Fruit fly (Drosophila melanogaster) whole organism, embryonic: ENCODE data around the gene CG32099.

Source experiments
- CG11560 ChIP-seq: fragments of 200-800 bp; sonication (Bioruptor generic); IDR thresholded peaks from 3 replicates; pipeline ENCODE4 v1.3.6; 2022; ENCODE audit warnings: missing biosample characterization, missing genetic modification characterization
- CG12219 ChIP-seq: fragments of 200-800 bp; sonication (Bioruptor generic); optimal IDR thresholded peaks from 3 replicates; lab custom pipeline; 2018; ENCODE audit warnings: missing biosample characterization, mild to moderate bottlenecking, missing genetic modification characterization
- CG13624 ChIP-seq: fragments of 200-800 bp; sonication (Bioruptor generic); optimal IDR thresholded peaks from 2 replicates; lab custom pipeline; 2016; ENCODE audit warnings: missing biosample characterization, missing genetic modification characterization
- CG14860 ChIP-seq: fragments of 200-800 bp; sonication (Bioruptor generic); IDR thresholded peaks from 3 replicates; pipeline ENCODE4 v1.3.6; 2022; ENCODE audit warnings: missing biosample characterization, missing genetic modification characterization; ENCODE audit not compliant: partially characterized antibody
- CG14965 ChIP-seq: fragments of 200-800 bp; sonication (Bioruptor generic); optimal IDR thresholded peaks from 2 replicates; lab custom pipeline; 2016; ENCODE audit warnings: missing biosample characterization, missing genetic modification characterization, borderline replicate concordance
- CG15601 ChIP-seq: fragments of 200-800 bp; sonication (Bioruptor generic); optimal IDR thresholded peaks from 3 replicates; lab custom pipeline; 2019; ENCODE audit warnings: missing biosample characterization, mild to moderate bottlenecking, missing genetic modification characterization, moderate library complexity
- CG16779 ChIP-seq: fragments of 200-800 bp; sonication (Bioruptor generic); IDR thresholded peaks from 2 replicates; pipeline ENCODE4 v1.3.6; 2022; ENCODE audit warnings: missing biosample characterization, missing genetic modification characterization
- CG16815 ChIP-seq: fragments of 200-800 bp; sonication (Bioruptor generic); optimal IDR thresholded peaks from 3 replicates; lab custom pipeline; 2017; ENCODE audit warnings: missing biosample characterization, mild to moderate bottlenecking, missing genetic modification characterization
- CG18262 ChIP-seq: fragments of 200-800 bp; optimal IDR thresholded peaks from 3 replicates; lab custom pipeline; 2019; ENCODE audit warnings: missing biosample characterization, mild to moderate bottlenecking, missing genetic modification characterization, moderate library complexity
- CG32772 ChIP-seq: fragments of 200-800 bp; sonication (Bioruptor generic); IDR thresholded peaks from 2 replicates; pipeline ENCODE4 v1.3.6; 2022; ENCODE audit warnings: missing biosample characterization, missing genetic modification characterization
- CG3847 ChIP-seq: fragments of 200-800 bp; sonication (Bioruptor generic); IDR thresholded peaks from 2 replicates; pipeline ENCODE4 v1.3.6; 2022; ENCODE audit warnings: missing biosample characterization, missing genetic modification characterization
- CG7271 ChIP-seq: fragments of 200-800 bp; sonication (Bioruptor generic); optimal IDR thresholded peaks from 2 replicates; lab custom pipeline; 2018; ENCODE audit warnings: missing biosample characterization, mild to moderate bottlenecking, missing genetic modification characterization, moderate library complexity
- CG9609 ChIP-seq: fragments of 200-800 bp; sonication (Bioruptor generic); optimal IDR thresholded peaks from 3 replicates; lab custom pipeline; 2016; ENCODE audit warnings: missing biosample characterization, missing genetic modification characterization
- Drgx ChIP-seq: fragments of 200-800 bp; sonication (Bioruptor generic); IDR thresholded peaks from 2 replicates; pipeline ENCODE4 v1.3.6; 2022; ENCODE audit warnings: missing biosample characterization, missing genetic modification characterization
- H15 ChIP-seq: fragments of 200-800 bp; sonication (Bioruptor generic); IDR thresholded peaks from 3 replicates; pipeline ENCODE4 v1.3.6; 2022; ENCODE audit warnings: missing biosample characterization, missing genetic modification characterization
- HmgD ChIP-seq: fragments of 200-800 bp; sonication (Bioruptor generic); optimal IDR thresholded peaks from 3 replicates; lab custom pipeline; 2016; ENCODE audit warnings: missing biosample characterization, missing genetic modification characterization
- Hr51 ChIP-seq, 2 experiments: fragments of 200-800 bp; sonication (Bioruptor generic); optimal IDR thresholded peaks; 2 replicates in 1 of 2; 3 replicates in 1 of 2; lab custom pipeline; 2016 to 2018; ENCODE audit warnings: missing biosample characterization in 2 of 2, missing genetic modification characterization in 2 of 2, mild to moderate bottlenecking in 1 of 2, moderate library complexity in 1 of 2
- Sin3A ChIP-seq: fragments of >200 bp; optimal IDR thresholded peaks from 2 replicates; lab custom pipeline; 2018
- Sox102F ChIP-seq: fragments of 200-800 bp; sonication (Bioruptor generic); optimal IDR thresholded peaks from 2 replicates; lab custom pipeline; 2018; ENCODE audit warnings: missing biosample characterization, mild to moderate bottlenecking, missing genetic modification characterization, moderate library complexity
- Tbp ChIP-seq: fragments of >200 bp; optimal IDR thresholded peaks from 2 replicates; lab custom pipeline; 2018; ENCODE audit warnings: missing biosample characterization, missing genetic modification characterization
- Usf ChIP-seq: fragments of 200-800 bp; sonication (Bioruptor generic); optimal IDR thresholded peaks from 2 replicates; lab custom pipeline; 2017; ENCODE audit warnings: missing genotype, missing biosample characterization, missing genetic modification characterization
- YL-1 ChIP-seq: fragments of 200-800 bp; sonication (Bioruptor generic); optimal IDR thresholded peaks from 3 replicates; lab custom pipeline; 2017; ENCODE audit warnings: missing biosample characterization, mild to moderate bottlenecking, missing genetic modification characterization
- amos ChIP-seq: fragments of 200-800 bp; sonication (Bioruptor generic); IDR thresholded peaks from 2 replicates; pipeline ENCODE4 v1.3.6; 2022; ENCODE audit warnings: missing biosample characterization, missing genetic modification characterization; ENCODE audit not compliant: partially characterized antibody
- bigmax ChIP-seq: fragments of 200-800 bp; sonication (Bioruptor generic); optimal IDR thresholded peaks from 2 replicates; lab custom pipeline; 2018; ENCODE audit warnings: missing biosample characterization, mild to moderate bottlenecking, missing genetic modification characterization
- bsh ChIP-seq, 2 experiments: fragments of 200-800 bp; sonication (Bioruptor generic); optimal IDR thresholded peaks; 2 replicates each; lab custom pipeline; 2017 to 2018; ENCODE audit warnings: mild to moderate bottlenecking in 2 of 2, missing biosample characterization in 2 of 2, missing genetic modification characterization in 2 of 2, moderate library complexity in 1 of 2
- cg ChIP-seq: fragments of 200-800 bp; sonication (Bioruptor generic); optimal IDR thresholded peaks from 3 replicates; lab custom pipeline; 2019; ENCODE audit warnings: missing biosample characterization, mild to moderate bottlenecking, missing genetic modification characterization, moderate library complexity
- chif ChIP-seq, 2 experiments: fragments of 200-800 bp; sonication (Bioruptor generic); optimal IDR thresholded peaks; 3 replicates each; lab custom pipeline; 2016; ENCODE audit warnings: missing biosample characterization in 2 of 2, missing genetic modification characterization in 2 of 2
- chn ChIP-seq: fragments of 200-800 bp; sonication (Bioruptor generic); optimal IDR thresholded peaks from 2 replicates; lab custom pipeline; 2016; ENCODE audit warnings: missing biosample characterization, missing genetic modification characterization
- corto ChIP-seq: fragments of 200-800 bp; sonication (Bioruptor generic); optimal IDR thresholded peaks from 2 replicates; lab custom pipeline; 2016; ENCODE audit warnings: missing biosample characterization, mild to moderate bottlenecking, missing genetic modification characterization, moderate library complexity
- crol ChIP-seq: fragments of 200-800 bp; sonication (Bioruptor generic); IDR thresholded peaks from 2 replicates; pipeline ENCODE4 v1.3.6; 2022; ENCODE audit warnings: missing biosample characterization, missing genetic modification characterization
- dati ChIP-seq: fragments of 200-800 bp; sonication (Bioruptor generic); IDR thresholded peaks from 2 replicates; pipeline ENCODE4 v1.3.6; 2022; ENCODE audit warnings: missing biosample characterization, missing genetic modification characterization
- en ChIP-seq: fragments of 200-800 bp; sonication (Bioruptor generic); optimal IDR thresholded peaks from 2 replicates; lab custom pipeline; 2016; ENCODE audit warnings: missing biosample characterization, missing genetic modification characterization
- fd3F ChIP-seq: fragments of 200-800 bp; sonication (Bioruptor generic); optimal IDR thresholded peaks from 2 replicates; lab custom pipeline; 2018; ENCODE audit warnings: missing biosample characterization, mild to moderate bottlenecking, missing genetic modification characterization, moderate library complexity
- gcm2 ChIP-seq: fragments of 200-800 bp; sonication (Bioruptor generic); optimal IDR thresholded peaks from 2 replicates; lab custom pipeline; 2016; ENCODE audit warnings: missing biosample characterization, missing genetic modification characterization
- grn ChIP-seq: fragments of 200-800 bp; sonication (Bioruptor generic); optimal IDR thresholded peaks from 3 replicates; lab custom pipeline; 2017; ENCODE audit warnings: missing biosample characterization, missing genetic modification characterization
- hb ChIP-seq: fragments of 200-800 bp; sonication (Bioruptor generic); IDR thresholded peaks from 3 replicates; pipeline ENCODE4 v1.3.6; 2022; ENCODE audit warnings: missing biosample characterization, missing genetic modification characterization; ENCODE audit not compliant: partially characterized antibody
- insv ChIP-seq, 2 experiments: fragments of 200-800 bp; sonication (Bioruptor generic); optimal IDR thresholded peaks; 3 replicates each; lab custom pipeline; 2016 to 2018; ENCODE audit warnings: missing biosample characterization in 2 of 2, missing genetic modification characterization in 2 of 2
- lbe ChIP-seq: fragments of 200-800 bp; sonication (Bioruptor generic); optimal IDR thresholded peaks from 2 replicates; lab custom pipeline; 2016; ENCODE audit warnings: missing biosample characterization, mild to moderate bottlenecking, missing genetic modification characterization
- nom ChIP-seq: fragments of 200-800 bp; sonication (Bioruptor generic); optimal IDR thresholded peaks from 2 replicates; lab custom pipeline; 2017; ENCODE audit warnings: missing biosample characterization, missing genetic modification characterization, mild to moderate bottlenecking, moderate library complexity, missing genetic modification reagents
- pan ChIP-seq, 4 experiments: fragments of >200 bp in 3 of 4; fragments of 200-800 bp in 1 of 4; sonication (Bioruptor generic) in 1 of 4; optimal IDR thresholded peaks in 3 of 4; IDR thresholded peaks in 1 of 4; 2 replicates each; pipeline versions ENCODE4 v1.3.6 to Lab custom; 2017 to 2022; ENCODE audit warnings: missing biosample characterization in 2 of 4, missing genetic modification characterization in 2 of 4, mixed read lengths in 1 of 4
- pb ChIP-seq: fragments of 200-800 bp; sonication (Bioruptor generic); optimal IDR thresholded peaks from 3 replicates; lab custom pipeline; 2016; ENCODE audit warnings: missing biosample characterization, missing genetic modification characterization
- pho ChIP-seq: fragments of 200-800 bp; sonication (Bioruptor generic); optimal IDR thresholded peaks from 2 replicates; lab custom pipeline; 2016; ENCODE audit warnings: missing biosample characterization, missing genetic modification characterization
- psq ChIP-seq: fragments of 200-800 bp; sonication (Bioruptor generic); optimal IDR thresholded peaks from 2 replicates; lab custom pipeline; 2017; ENCODE audit warnings: missing biosample characterization, missing genetic modification characterization
- repo ChIP-seq: fragments of 200-800 bp; sonication (Bioruptor generic); optimal IDR thresholded peaks from 2 replicates; lab custom pipeline; 2016; ENCODE audit warnings: missing biosample characterization, missing genetic modification characterization
- scrt ChIP-seq: fragments of 200-800 bp; sonication (Bioruptor generic); optimal IDR thresholded peaks from 2 replicates; lab custom pipeline; 2018; ENCODE audit warnings: missing biosample characterization, mild to moderate bottlenecking, missing genetic modification characterization, moderate library complexity
- sens ChIP-seq: fragments of 200-800 bp; sonication (Bioruptor generic); peaks from one replicate; lab custom pipeline; 2016; ENCODE audit warnings: missing biosample characterization, missing genetic modification characterization
- sim ChIP-seq: fragments of 200-800 bp; sonication (Bioruptor generic); IDR thresholded peaks from 2 replicates; pipeline ENCODE4 v1.3.6; 2022; ENCODE audit warnings: missing biosample characterization, missing genetic modification characterization
- sima ChIP-seq: fragments of 200-800 bp; sonication (Bioruptor generic); optimal IDR thresholded peaks from 2 replicates; lab custom pipeline; 2016; ENCODE audit warnings: missing biosample characterization, missing genetic modification characterization
- sqz ChIP-seq: fragments of 200-800 bp; sonication (Bioruptor generic); optimal IDR thresholded peaks from 3 replicates; lab custom pipeline; 2018; ENCODE audit warnings: missing biosample characterization, mild to moderate bottlenecking, missing genetic modification characterization
- zen ChIP-seq: fragments of 200-800 bp; sonication (Bioruptor generic); optimal IDR thresholded peaks from 3 replicates; lab custom pipeline; 2018; ENCODE audit warnings: missing biosample characterization, mild to moderate bottlenecking, missing genetic modification characterization, moderate library complexity

Gene CG32099

DNA sequence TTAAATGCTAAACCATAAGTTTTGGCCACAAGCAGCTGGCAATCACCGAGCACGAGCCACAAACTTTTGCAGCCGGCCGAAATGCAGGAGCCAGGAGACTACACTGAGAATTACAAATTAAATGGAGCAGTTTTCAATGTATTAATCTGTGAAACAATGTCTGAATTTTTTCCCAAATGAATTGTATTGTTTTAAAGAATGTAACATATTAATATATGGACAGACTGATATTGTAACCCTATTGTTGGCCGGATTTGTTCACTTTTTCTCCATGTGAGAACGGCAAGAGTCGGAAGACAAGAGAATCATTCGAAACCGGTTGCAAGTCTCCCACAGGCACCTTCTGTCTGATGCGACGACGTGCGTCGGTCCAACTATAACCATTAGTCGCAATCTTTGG is 34.0 kb upstream of the CG32099 start:
- TF ChIP-seq CG14965 (no peak), chn (no peak), fd3F (GFP tag; lab: Kevin White, UChicago) (no peak), bigmax (no peak), bsh (GFP tag; optimal IDR thresholded peaks at IDR 0.05; lab: Kevin White, UChicago) (peak in 1 of 2 experiments; percentile 81), psq (GFP tag; lab: Kevin White, UChicago) (no peak), gcm2 (no peak), Drgx (GFP tag; lab: Robert Waterston, UW) (peak; percentile 65), chif (GFP tag; optimal IDR thresholded peaks at IDR 0.05; lab: Kevin White, UChicago) (no peak), pan (optimal IDR thresholded peaks at IDR 0.05; lab: Kevin White, UChicago) (no peak), pan (GFP tag; optimal IDR thresholded peaks at IDR 0.05 in 1 of 2, IDR thresholded peaks at IDR 0.05 in 1 of 2) (no peak), pb (GFP tag; lab: Kevin White, UChicago) (no peak), CG7271 (no peak), pho (GFP tag; lab: Kevin White, UChicago) (no peak), corto (GFP tag; lab: Kevin White, UChicago) (peak; percentile 90), lbe (GFP tag; lab: Kevin White, UChicago) (peak; percentile 91), sens (peak; percentile 66), Sox102F (GFP tag; lab: Kevin White, UChicago) (no peak), scrt (GFP tag; lab: Kevin White, UChicago) (no peak), amos (GFP tag; lab: Robert Waterston, UW) (no peak), nom (GFP tag; lab: Kevin White, UChicago) (peak; percentile 78), en (GFP tag; lab: Kevin White, UChicago) (no peak), CG16815 (GFP tag; lab: Kevin White, UChicago) (no peak), insv (GFP tag; optimal IDR thresholded peaks at IDR 0.05; lab: Kevin White, UChicago) (no peak), CG3847 (no peak), CG16779 (no peak), CG18262 (tag; lab: Kevin White, UChicago) (no peak), HmgD (GFP tag; lab: Kevin White, UChicago) (no peak)

DNA sequence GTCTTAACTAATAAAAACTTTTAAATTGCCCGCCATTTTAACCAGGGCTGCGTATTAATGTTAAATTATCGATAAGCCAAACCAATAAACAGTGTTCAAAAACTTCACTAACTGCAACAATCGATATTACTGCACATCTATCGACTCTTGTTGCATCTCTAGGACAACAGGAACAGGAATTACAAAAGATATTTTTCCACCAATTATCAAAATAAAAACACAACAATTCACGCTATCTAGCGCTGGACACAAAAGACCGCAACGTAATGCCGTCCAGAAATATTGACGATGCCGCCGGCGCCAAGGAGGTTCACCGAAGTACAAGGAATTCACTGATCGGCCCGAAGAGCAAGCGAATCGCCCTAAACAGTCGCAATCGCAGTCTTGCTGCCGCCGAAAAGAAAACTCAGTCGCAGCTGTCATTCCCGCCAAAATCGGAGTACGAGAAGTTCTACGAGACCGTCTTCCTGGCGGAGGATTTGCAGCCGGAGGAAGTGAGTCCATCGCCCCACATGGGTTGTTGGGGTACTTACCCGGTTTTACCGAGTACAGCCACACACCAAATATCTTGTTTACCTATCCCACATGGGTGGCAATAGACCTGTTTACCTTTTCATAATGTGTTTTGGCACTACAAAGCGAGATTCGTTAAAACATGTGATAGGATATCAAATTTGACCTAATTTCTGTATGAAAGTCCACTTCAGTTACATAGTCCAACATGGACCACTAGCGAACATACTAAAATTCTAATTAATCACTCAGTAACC is 32.9 kb upstream of the CG32099 start, which contains the start of gene vers:
Gene vers (plus strand): TSS at position 136 of the 770 bp plus-strand sequence.
- TF ChIP-seq Tbp (GFP tag; lab: Kevin White, UChicago) (no peak), YL-1 (GFP tag; lab: Kevin White, UChicago) (no peak), zen (peak; percentile 16), hb (GFP tag; lab: Robert Waterston, UW) (peak; percentile 84), sim (GFP tag; lab: Robert Waterston, UW) (no peak), CG13624 (GFP tag; lab: Kevin White, UChicago) (peak; percentile 50), Hr51 (GFP tag; optimal IDR thresholded peaks at IDR 0.05; lab: Kevin White, UChicago) (no peak), repo (GFP tag; lab: Kevin White, UChicago) (no peak), chif (GFP tag; optimal IDR thresholded peaks at IDR 0.05; lab: Kevin White, UChicago) (no peak), crol (GFP tag; lab: Robert Waterston, UW) (no peak), cg (GFP tag; lab: Kevin White, UChicago) (no peak), H15 (GFP tag; lab: Robert Waterston, UW) (no peak), Sin3A (lab: Kevin White, UChicago) (peak; percentile 13), CG15601 (no peak), chn (no peak), sens (peak; percentile 78), grn (GFP tag; lab: Kevin White, UChicago) (no peak), CG12219 (GFP tag; lab: Kevin White, UChicago) (no peak), dati (no peak), sqz (GFP tag; lab: Kevin White, UChicago) (no peak), CG14860 (GFP tag; lab: Robert Waterston, UW) (peak; percentile 86), CG9609 (GFP tag; lab: Kevin White, UChicago) (no peak), CG11560 (tag; lab: Robert Waterston, UW) (no peak), CG32772 (GFP tag; lab: Robert Waterston, UW) (no peak), Usf (GFP tag; lab: Kevin White, UChicago) (no peak), sima (GFP tag; lab: Kevin White, UChicago) (no peak)
